Worm (Caenorhabditis elegans): ENCODE measurements around the gene T03F6.4.

ce11 chrIII:13393239-13393638, 7.3 kb downstream of the T03F6.4 start, which contains the start of gene dnj-17:
- TF ChIP-seq him-1 (tag; optimal IDR thresholded peaks at IDR 0.05) (no peak), dao-5 (tag; optimal IDR thresholded peaks at IDR 0.05) (no peak)
